Fruit fly (Drosophila melanogaster): Measurements from ENCODE around the gene CG5693.
A peak's percentile ranks its signal among the peaks of the same experiment; 100 is the strongest.

CG5693 gene

dm6 chr2L:17963071-17963567 is 43.3 kb upstream of the CG5693 start, which contains the start of gene CG5674 (continued):
- peak; percentile 90 for TF ChIP-seq knrl (GFP tag; IDR thresholded peaks at IDR 0.05; ENCODE audit: partially characterized antibody)
- no peak for TF ChIP-seq ewg (GFP tag; optimal IDR thresholded peaks at IDR 0.05)
- peak; percentile 66 for TF ChIP-seq mam (GFP tag; optimal IDR thresholded peaks at IDR 0.05)
- TF ChIP-seq Xrp1 (GFP tag; IDR thresholded peaks at IDR 0.05): peak; percentile 60
- peak; percentile 67; the same call in 2 of the 3 replicates for TF ChIP-seq ken (GFP tag; IDR thresholded peaks at IDR 0.05)
- 0 out of 2 replicates have a peak, but pooled peaks have one; percentile 47 for TF ChIP-seq CG14014 (GFP tag; IDR thresholded peaks at IDR 0.05)
- TF ChIP-seq repo (GFP tag; optimal IDR thresholded peaks at IDR 0.05): no peak
- TF ChIP-seq bcd (GFP tag; optimal IDR thresholded peaks at IDR 0.05): peak; percentile 48
- peak; percentile 13 for TF ChIP-seq shn (GFP tag; optimal IDR thresholded peaks at IDR 0.05)
- peak; percentile 43 for TF ChIP-seq Hr3 (GFP tag; optimal IDR thresholded peaks at IDR 0.05)
- TF ChIP-seq CG6791 (GFP tag; IDR thresholded peaks at IDR 0.05; ENCODE audit: partially characterized antibody): peak; percentile 94
- TF ChIP-seq Xbp1 (GFP tag; optimal IDR thresholded peaks at IDR 0.05): peak; percentile 58
- TF ChIP-seq tgo (GFP tag; IDR thresholded peaks at IDR 0.05): peak; percentile 33; the same call in 1 of the 3 replicates
- no peak for TF ChIP-seq CG8281 (tag; optimal IDR thresholded peaks at IDR 0.05)
- TF ChIP-seq chn (GFP tag; optimal IDR thresholded peaks at IDR 0.05): peak; percentile 63
- peak; percentile 62; the same call in 2 of the 3 replicates for TF ChIP-seq row (GFP tag; IDR thresholded peaks at IDR 0.05)
- peak; percentile 31 for TF ChIP-seq zen (tag; optimal IDR thresholded peaks at IDR 0.05)
- peak; percentile 87 for TF ChIP-seq hb (GFP tag; IDR thresholded peaks at IDR 0.05; ENCODE audit: partially characterized antibody)
- no peak for TF ChIP-seq Dek (tag; optimal IDR thresholded peaks at IDR 0.05)
- TF ChIP-seq CHES-1-like (GFP tag; optimal IDR thresholded peaks at IDR 0.05): peak; percentile 80
- no peak for TF ChIP-seq CG14965 (GFP tag; optimal IDR thresholded peaks at IDR 0.05; ENCODE audit: borderline replicate concordance)
- no peak for TF ChIP-seq CG16779 (GFP tag; IDR thresholded peaks at IDR 0.05)
- 0 out of 3 replicates have a peak, but pooled peaks have one; percentile 23 for TF ChIP-seq CG6175 (GFP tag; IDR thresholded peaks at IDR 0.05)
- peak; percentile 51 for TF ChIP-seq CG9876 (GFP tag; optimal IDR thresholded peaks at IDR 0.05)
- no peak for TF ChIP-seq NC2β (GFP tag; optimal IDR thresholded peaks at IDR 0.05)
- no peak for TF ChIP-seq nom (GFP tag; optimal IDR thresholded peaks at IDR 0.05)
- peak; percentile 78 for TF ChIP-seq CTCF (GFP tag; optimal IDR thresholded peaks at IDR 0.05)
- TF ChIP-seq CG14441 (GFP tag; IDR thresholded peaks at IDR 0.05): peak; percentile 52
- TF ChIP-seq zen2 (GFP tag; IDR thresholded peaks at IDR 0.05; ENCODE audit: partially characterized antibody): peak; percentile 80
- peak; percentile 73 for TF ChIP-seq CG9932 (GFP tag; IDR thresholded peaks at IDR 0.05)
- TF ChIP-seq B-H1 (GFP tag; IDR thresholded peaks at IDR 0.05): no peak
- peak; percentile 83 for TF ChIP-seq CG7963 (GFP tag; IDR thresholded peaks at IDR 0.05; ENCODE audit: partially characterized antibody)
- peak; percentile 48 for TF ChIP-seq pum (GFP tag; optimal IDR thresholded peaks at IDR 0.05)
- TF ChIP-seq CG11093 (GFP tag; IDR thresholded peaks at IDR 0.05): no peak
- TF ChIP-seq CG10565 (GFP tag; optimal IDR thresholded peaks at IDR 0.05): no peak
- TF ChIP-seq prd (optimal IDR thresholded peaks at IDR 0.05): no peak
- peak; percentile 69 for TF ChIP-seq prd (GFP tag; IDR thresholded peaks at IDR 0.05)
- TF ChIP-seq grau (tag; optimal IDR thresholded peaks at IDR 0.05): no peak
- TF ChIP-seq sd (tag; optimal IDR thresholded peaks at IDR 0.05): peak; percentile 94
- peak; percentile 23 for TF ChIP-seq bab2 (GFP tag; optimal IDR thresholded peaks at IDR 0.05)
- TF ChIP-seq CoRest (tag; optimal IDR thresholded peaks at IDR 0.05): peak; percentile 40
- TF ChIP-seq CG11723 (GFP tag; optimal IDR thresholded peaks at IDR 0.05): no peak
- peak; percentile 49 for TF ChIP-seq esg (GFP tag; conservative IDR thresholded peaks at IDR 0.05)
- TF ChIP-seq zfh1 (GFP tag; IDR thresholded peaks at IDR 0.05): peak; percentile 66; the same call in 2 of the 3 replicates
- peak; percentile 39 for TF ChIP-seq eyg (GFP tag; optimal IDR thresholded peaks at IDR 0.05)
- TF ChIP-seq sqz (GFP tag; optimal IDR thresholded peaks at IDR 0.05): no peak
- TF ChIP-seq zf30C (GFP tag; optimal IDR thresholded peaks at IDR 0.05): peak; percentile 94
- TF ChIP-seq Chrac-16 (GFP tag; optimal IDR thresholded peaks at IDR 0.05): peak; percentile 40
- no peak for TF ChIP-seq Usf (GFP tag; optimal IDR thresholded peaks at IDR 0.05)
- TF ChIP-seq cad (GFP tag; optimal IDR thresholded peaks at IDR 0.05): no peak
- TF ChIP-seq CG13287 (GFP tag; IDR thresholded peaks at IDR 0.05; ENCODE audit: partially characterized antibody): peak; percentile 86
